Fruit fly (Drosophila melanogaster): ENCODE measurements around the gene Cmpk.

The Cmpk gene

DNA sequence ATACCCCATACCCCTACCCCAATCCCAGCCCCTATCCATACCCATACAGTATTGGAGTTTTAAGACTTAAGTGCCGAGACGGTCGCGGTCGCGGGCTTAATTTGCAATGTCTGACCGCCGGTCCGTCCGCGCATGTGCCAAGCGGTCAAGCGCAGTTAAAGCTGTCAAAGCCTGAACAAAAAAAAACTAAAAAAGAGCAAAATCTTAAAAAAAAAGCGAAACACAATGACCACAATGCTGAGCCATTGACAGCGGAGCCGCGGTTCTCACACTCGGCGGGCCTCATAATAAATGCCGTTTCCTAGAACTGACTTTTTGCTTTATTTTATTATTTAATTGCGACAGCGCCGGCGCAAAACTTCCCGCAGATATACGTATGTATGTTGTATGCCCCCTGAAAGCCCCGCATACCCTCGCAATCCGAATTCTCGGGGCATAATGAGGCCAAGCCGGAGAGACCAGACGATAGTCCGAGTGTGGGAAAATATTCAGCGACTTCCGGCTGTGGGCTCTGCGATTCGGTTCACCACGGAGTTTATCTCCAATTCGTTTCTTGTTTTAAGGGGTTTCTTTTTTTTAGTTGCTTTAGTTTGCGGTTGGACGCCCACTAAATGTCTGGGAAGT, 50.7 kb downstream of the Cmpk start (continued):
- TF ChIP-seq nom (GFP tag; optimal IDR thresholded peaks at IDR 0.05) = peak; percentile 90
- TF ChIP-seq Rx (GFP tag; IDR thresholded peaks at IDR 0.05) = no peak
- TF ChIP-seq NFAT (GFP tag; IDR thresholded peaks at IDR 0.05) = 0 out of 2 replicates have a peak, but pooled peaks have one; percentile 13
- TF ChIP-seq pros (GFP tag; optimal IDR thresholded peaks at IDR 0.05) = peak; percentile 24
- TF ChIP-seq crol (GFP tag; IDR thresholded peaks at IDR 0.05) = peak; percentile 41; the same call in 1 of the 2 replicates
- TF ChIP-seq chinmo (GFP tag; IDR thresholded peaks at IDR 0.05; ENCODE audit: partially characterized antibody) = 0 out of 4 replicates have a peak, but pooled peaks have one; percentile 41
- no peak for TF ChIP-seq Hr39 (optimal IDR thresholded peaks at IDR 0.05)
- no peak for TF ChIP-seq CG11695 (GFP tag; IDR thresholded peaks at IDR 0.05)
- no peak for TF ChIP-seq fru (optimal IDR thresholded peaks at IDR 0.05)
- TF ChIP-seq Eip74EF (GFP tag; optimal IDR thresholded peaks at IDR 0.05) = peak in 1 of 2 experiments; percentile 4
- TF ChIP-seq CG15696 (tag; optimal IDR thresholded peaks at IDR 0.05) = no peak

Data from whole organism, embryonic.